Fruit fly (Drosophila melanogaster) whole organism, prepupa: ENCODE results near the gene Dhdds.

Source experiments
- Blimp-1 ChIP-seq: fragments of 200-800 bp; sonication (Bioruptor generic); optimal IDR thresholded peaks from 3 replicates; lab custom pipeline; 2017; ENCODE audit warnings: missing biosample characterization, missing genetic modification characterization, mild to moderate bottlenecking, moderate library complexity, missing genetic modification reagents
- CG11294 ChIP-seq: fragments of 200-800 bp; sonication (Bioruptor generic); IDR thresholded peaks from 2 replicates; pipeline ENCODE4 v1.3.6; 2022; ENCODE audit warnings: missing biosample characterization, missing genetic modification characterization
- CG11762 ChIP-seq: fragments of 200-800 bp; sonication (Bioruptor generic); optimal IDR thresholded peaks from 3 replicates; lab custom pipeline; 2016; ENCODE audit warnings: missing biosample characterization, missing genetic modification characterization; ENCODE audit not compliant: insufficient read depth
- CG11902 ChIP-seq: fragments of 200-800 bp; sonication (Bioruptor generic); optimal IDR thresholded peaks from 3 replicates; lab custom pipeline; 2016; ENCODE audit warnings: missing biosample characterization, missing genetic modification characterization
- CG1621 ChIP-seq: fragments of 200-800 bp; sonication (Bioruptor generic); optimal IDR thresholded peaks from 3 replicates; lab custom pipeline; 2018; ENCODE audit warnings: missing biosample characterization, mild to moderate bottlenecking, missing genetic modification characterization
- CG16779 ChIP-seq: fragments of 200-800 bp; sonication (Bioruptor generic); optimal IDR thresholded peaks from 3 replicates; lab custom pipeline; 2017; ENCODE audit warnings: missing biosample characterization, mild to moderate bottlenecking, missing genetic modification characterization
- CG3032 ChIP-seq: fragments of 200-800 bp; optimal IDR thresholded peaks from 2 replicates; lab custom pipeline; 2019; ENCODE audit warnings: missing biosample characterization, mild to moderate bottlenecking, missing genetic modification characterization, moderate library complexity
- CG31627 ChIP-seq: fragments of 200-800 bp; sonication (Bioruptor generic); optimal IDR thresholded peaks from 3 replicates; lab custom pipeline; 2016; ENCODE audit warnings: missing biosample characterization, missing genetic modification characterization
- CG32006 ChIP-seq: fragments of 200-800 bp; sonication (Bioruptor generic); optimal IDR thresholded peaks from 3 replicates; lab custom pipeline; 2017; ENCODE audit warnings: missing biosample characterization, mild to moderate bottlenecking, missing genetic modification characterization
- CG34406 ChIP-seq: fragments of 200-800 bp; sonication (Bioruptor generic); optimal IDR thresholded peaks from 3 replicates; lab custom pipeline; 2016; ENCODE audit warnings: missing biosample characterization, missing genetic modification characterization
- CG3919 ChIP-seq: fragments of 200-800 bp; sonication (Bioruptor generic); optimal IDR thresholded peaks from 3 replicates; lab custom pipeline; 2016; ENCODE audit warnings: missing biosample characterization, missing genetic modification characterization
- CG4318 ChIP-seq: fragments of 200-800 bp; sonication (Bioruptor generic); optimal IDR thresholded peaks from 3 replicates; lab custom pipeline; 2017; ENCODE audit warnings: missing biosample characterization, mild to moderate bottlenecking, missing genetic modification characterization
- CG6163 ChIP-seq: fragments of 200-800 bp; sonication (Bioruptor generic); IDR thresholded peaks from 3 replicates; pipeline ENCODE4 v1.3.6; 2022; ENCODE audit warnings: missing biosample characterization, missing genetic modification characterization
- CG6276 ChIP-seq: fragments of 200-800 bp; sonication (Bioruptor generic); optimal IDR thresholded peaks from 2 replicates; lab custom pipeline; 2017; ENCODE audit warnings: missing biosample characterization, mild to moderate bottlenecking, missing genetic modification characterization
- CG6808 ChIP-seq: fragments of 200-800 bp; sonication (Bioruptor generic); optimal IDR thresholded peaks from 3 replicates; lab custom pipeline; 2017; ENCODE audit warnings: missing biosample characterization, missing genetic modification characterization, mild to moderate bottlenecking, moderate library complexity, missing genetic modification reagents
- CG6854 ChIP-seq: fragments of 200-800 bp; sonication (Bioruptor generic); optimal IDR thresholded peaks from 2 replicates; lab custom pipeline; 2017; ENCODE audit warnings: missing biosample characterization, mild to moderate bottlenecking, missing genetic modification characterization
- CG7368 ChIP-seq: fragments of 200-800 bp; sonication (Bioruptor generic); optimal IDR thresholded peaks from 3 replicates; lab custom pipeline; 2016; ENCODE audit warnings: missing biosample characterization, missing genetic modification characterization
- CG8119 ChIP-seq: fragments of 200-800 bp; sonication (Bioruptor generic); IDR thresholded peaks from 3 replicates; pipeline ENCODE4 v1.3.6; 2022; ENCODE audit warnings: missing biosample characterization, missing genetic modification characterization
- CG8319 ChIP-seq: fragments of 200-800 bp; sonication (Bioruptor generic); optimal IDR thresholded peaks from 3 replicates; lab custom pipeline; 2016; ENCODE audit warnings: missing biosample characterization, missing genetic modification characterization
- CG8632 ChIP-seq: fragments of 200-800 bp; sonication (Bioruptor generic); optimal IDR thresholded peaks from 3 replicates; lab custom pipeline; 2016; ENCODE audit warnings: missing biosample characterization, missing genetic modification characterization
- CG9139 ChIP-seq: fragments of 200-800 bp; sonication (Bioruptor generic); optimal IDR thresholded peaks from 3 replicates; lab custom pipeline; 2017; ENCODE audit warnings: missing biosample characterization, mild to moderate bottlenecking, missing genetic modification characterization
- Eip75B ChIP-seq: fragments of 200-800 bp; sonication (Bioruptor generic); optimal IDR thresholded peaks from 3 replicates; lab custom pipeline; 2016; ENCODE audit warnings: missing biosample characterization, missing genetic modification characterization
- Eip93F ChIP-seq: fragments of 200-800 bp; sonication (Bioruptor generic); optimal IDR thresholded peaks from 2 replicates; lab custom pipeline; 2016; ENCODE audit warnings: missing biosample characterization, mild to moderate bottlenecking, missing genetic modification characterization
- Ets21C ChIP-seq: fragments of 200-800 bp; sonication (Bioruptor generic); optimal IDR thresholded peaks from 3 replicates; lab custom pipeline; 2016; ENCODE audit warnings: missing biosample characterization, missing genetic modification characterization
- Ets96B ChIP-seq: fragments of 200-800 bp; optimal IDR thresholded peaks from 2 replicates; lab custom pipeline; 2019; ENCODE audit warnings: missing biosample characterization, mild to moderate bottlenecking, missing genetic modification characterization, moderate library complexity
- Gug ChIP-seq: fragments of 200-800 bp; sonication (Bioruptor generic); IDR thresholded peaks from 2 replicates; pipeline ENCODE4 v1.3.6; 2022; ENCODE audit warnings: missing biosample characterization, missing genetic modification characterization
- Hr38 ChIP-seq: sonication (Bioruptor generic); optimal IDR thresholded peaks from 2 replicates; lab custom pipeline; 2016; ENCODE audit warnings: missing biosample characterization, missing genetic modification characterization
- Hr39 ChIP-seq: fragments of 200-800 bp; sonication (Bioruptor generic); optimal IDR thresholded peaks from 2 replicates; lab custom pipeline; 2016; ENCODE audit warnings: missing biosample characterization, missing genetic modification characterization
- Hr4 ChIP-seq: fragments of 200-800 bp; sonication (Bioruptor generic); optimal IDR thresholded peaks from 3 replicates; lab custom pipeline; 2016; ENCODE audit warnings: missing biosample characterization, missing genetic modification characterization
- Lpt ChIP-seq: fragments of 200-800 bp; sonication (Bioruptor generic); optimal IDR thresholded peaks from 3 replicates; lab custom pipeline; 2016; ENCODE audit warnings: missing biosample characterization, missing genetic modification characterization
- Met ChIP-seq: fragments of 200-800 bp; sonication (Bioruptor generic); optimal IDR thresholded peaks from 3 replicates; lab custom pipeline; 2016; ENCODE audit warnings: missing biosample characterization, missing genetic modification characterization
- OdsH ChIP-seq: fragments of 200-800 bp; sonication (Bioruptor generic); optimal IDR thresholded peaks from 3 replicates; lab custom pipeline; 2016; ENCODE audit warnings: missing biosample characterization, missing genetic modification characterization
- Smox ChIP-seq: fragments of 200-800 bp; sonication (Bioruptor generic); optimal IDR thresholded peaks from 3 replicates; lab custom pipeline; 2016; ENCODE audit warnings: missing biosample characterization, missing genetic modification characterization
- Sox102F ChIP-seq: fragments of 200-800 bp; sonication (Bioruptor generic); optimal IDR thresholded peaks from 2 replicates; lab custom pipeline; 2016; ENCODE audit warnings: missing biosample characterization, mild to moderate bottlenecking, missing genetic modification characterization
- Sox14 ChIP-seq: fragments of 200-800 bp; sonication (Bioruptor generic); optimal IDR thresholded peaks from 3 replicates; lab custom pipeline; 2016; ENCODE audit warnings: missing biosample characterization, missing genetic modification characterization
- Sox15 ChIP-seq: fragments of 200-800 bp; sonication (Bioruptor generic); optimal IDR thresholded peaks from 3 replicates; lab custom pipeline; 2016; ENCODE audit warnings: missing biosample characterization, missing genetic modification characterization
- achi ChIP-seq: fragments of 200-800 bp; sonication (Bioruptor generic); optimal IDR thresholded peaks from 3 replicates; lab custom pipeline; 2016; ENCODE audit warnings: missing biosample characterization, missing genetic modification characterization
- acj6 ChIP-seq: fragments of 200-800 bp; sonication (Bioruptor generic); optimal IDR thresholded peaks from 3 replicates; lab custom pipeline; 2016; ENCODE audit warnings: missing biosample characterization, missing genetic modification characterization
- cyc ChIP-seq: fragments of 200-800 bp; sonication (Bioruptor generic); optimal IDR thresholded peaks from 3 replicates; lab custom pipeline; 2016; ENCODE audit warnings: missing biosample characterization, missing genetic modification characterization
- dsx ChIP-seq: fragments of 200-800 bp; optimal IDR thresholded peaks from 3 replicates; lab custom pipeline; 2019; ENCODE audit warnings: missing biosample characterization, mild to moderate bottlenecking, missing genetic modification characterization, moderate library complexity; ENCODE audit not compliant: poor library complexity, severe bottlenecking
- eg ChIP-seq: fragments of 200-800 bp; sonication (Bioruptor generic); IDR thresholded peaks from 3 replicates; pipeline ENCODE4 v1.3.6; 2022; ENCODE audit warnings: missing biosample characterization, missing genetic modification characterization
- fd59A ChIP-seq: fragments of 200-800 bp; sonication (Bioruptor generic); optimal IDR thresholded peaks from 2 replicates; lab custom pipeline; 2017; ENCODE audit warnings: missing biosample characterization, mild to moderate bottlenecking, missing genetic modification characterization, missing genetic modification reagents
- fd85E ChIP-seq: fragments of 200-800 bp; sonication (Bioruptor generic); optimal IDR thresholded peaks from 3 replicates; lab custom pipeline; 2016; ENCODE audit warnings: missing biosample characterization, missing genetic modification characterization
- fkh ChIP-seq: fragments of 200-800 bp; sonication (Bioruptor generic); optimal IDR thresholded peaks from 3 replicates; lab custom pipeline; 2017; ENCODE audit warnings: missing biosample characterization, mild to moderate bottlenecking, missing genetic modification characterization, moderate library complexity
- lz ChIP-seq: fragments of 200-800 bp; sonication (Bioruptor generic); optimal IDR thresholded peaks from 3 replicates; lab custom pipeline; 2016; ENCODE audit warnings: missing biosample characterization, missing genetic modification characterization
- net ChIP-seq: fragments of 200-800 bp; sonication (Bioruptor generic); optimal IDR thresholded peaks from 3 replicates; lab custom pipeline; 2016; ENCODE audit warnings: missing biosample characterization, missing genetic modification characterization
- pdm3 ChIP-seq: fragments of 200-800 bp; sonication (Bioruptor generic); optimal IDR thresholded peaks from 3 replicates; lab custom pipeline; 2016; ENCODE audit warnings: missing biosample characterization, missing genetic modification characterization
- salr ChIP-seq, 2 experiments: fragments of 200-800 bp; sonication (Bioruptor generic); optimal IDR thresholded peaks; 3 replicates each; lab custom pipeline; 2016 to 2018; ENCODE audit warnings: missing biosample characterization in 2 of 2, missing genetic modification characterization in 2 of 2, mild to moderate bottlenecking in 1 of 2
- ss ChIP-seq, 2 experiments: fragments of 200-800 bp; sonication (Bioruptor generic); optimal IDR thresholded peaks; 2 replicates in 1 of 2; 3 replicates in 1 of 2; lab custom pipeline; 2017 to 2018; ENCODE audit warnings: mild to moderate bottlenecking in 2 of 2, missing biosample characterization in 2 of 2, missing genetic modification characterization in 2 of 2, moderate library complexity in 1 of 2

Gene Dhdds

DNA sequence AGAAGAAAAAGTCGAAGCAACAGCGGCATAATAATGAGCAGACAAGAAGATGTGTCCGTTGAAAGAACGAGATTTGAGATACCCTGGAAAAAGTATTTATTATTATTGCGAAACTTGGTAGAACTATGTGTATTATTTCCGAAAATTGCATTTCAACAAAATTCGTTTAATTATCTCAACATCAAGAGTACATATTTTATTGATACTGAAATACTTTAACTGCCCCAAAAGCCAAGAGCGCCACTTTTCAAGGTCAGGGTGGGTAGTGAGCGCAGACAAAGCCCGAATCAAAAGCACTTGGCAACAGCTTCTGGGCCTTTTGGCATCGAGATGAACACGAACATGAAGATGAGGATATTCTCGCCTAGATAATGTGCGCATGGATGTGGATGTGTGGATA lies 46.1 kb upstream of the Dhdds start (continued):
- TF ChIP-seq Blimp-1 (GFP tag; lab: Kevin White, UChicago) (no peak), CG9139 (GFP tag; lab: Kevin White, UChicago) (no peak), Sox14 (GFP tag; lab: Kevin White, UChicago) (peak; percentile 49), CG7368 (GFP tag; lab: Kevin White, UChicago) (no peak), Sox15 (GFP tag; lab: Kevin White, UChicago) (no peak), CG6808 (GFP tag; lab: Kevin White, UChicago) (peak; percentile 25), Met (GFP tag; lab: Kevin White, UChicago) (no peak)

DNA sequence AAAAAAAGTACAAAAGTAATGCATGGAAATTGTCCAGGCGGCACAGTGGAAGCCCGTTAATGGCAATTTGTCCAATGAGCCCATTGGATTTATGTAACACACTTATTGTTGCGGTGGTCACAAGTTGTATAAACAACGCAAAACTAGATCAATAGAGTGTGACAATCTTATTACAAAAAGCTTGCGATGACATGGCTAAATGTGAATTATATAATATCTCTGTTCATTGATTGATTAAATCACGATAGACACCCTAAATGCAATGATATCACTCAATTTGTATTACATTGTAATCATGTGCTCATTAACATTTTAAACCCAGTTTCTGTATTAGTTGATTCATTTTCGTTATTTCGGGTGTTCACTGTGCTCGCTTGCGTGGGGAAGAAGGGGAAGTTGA lies 44.9 kb upstream of the Dhdds start:
- TF ChIP-seq fd85E (no peak), Hr4 (GFP tag; lab: Kevin White, UChicago) (peak; percentile 59), CG6276 (peak; percentile 25), Lpt (GFP tag; lab: Kevin White, UChicago) (no peak), CG3919 (GFP tag; lab: Kevin White, UChicago) (peak; percentile 16), Smox (GFP tag; lab: Kevin White, UChicago) (peak; percentile 19), Ets96B (tag; lab: Kevin White, UChicago) (peak; percentile 6), CG8319 (GFP tag; lab: Kevin White, UChicago) (no peak), eg (GFP tag; lab: Robert Waterston, UW) (no peak), CG3032 (tag; lab: Kevin White, UChicago) (peak; percentile 26), Hr39 (GFP tag; lab: Kevin White, UChicago) (peak; percentile 52), CG11762 (GFP tag; lab: Kevin White, UChicago) (peak; percentile 11), OdsH (peak; percentile 30), CG1621 (tag; lab: Kevin White, UChicago) (no peak), CG31627 (GFP tag; lab: Kevin White, UChicago) (peak; percentile 48), CG8632 (GFP tag; lab: Kevin White, UChicago) (peak; percentile 38), Eip75B (peak; percentile 41), CG9139 (GFP tag; lab: Kevin White, UChicago) (no peak), CG11902 (GFP tag; lab: Kevin White, UChicago) (peak; percentile 19), Eip93F (GFP tag; lab: Kevin White, UChicago) (no peak), CG32006 (peak; percentile 72), ss (GFP tag; optimal IDR thresholded peaks at IDR 0.05; lab: Kevin White, UChicago) (peak in 1 of 2 experiments; percentile 15), pdm3 (peak; percentile 32), CG16779 (no peak), Ets21C (peak; percentile 24), salr (GFP tag; optimal IDR thresholded peaks at IDR 0.05; lab: Kevin White, UChicago) (peak in 1 of 2 experiments; percentile 9), Met (GFP tag; lab: Kevin White, UChicago) (peak; percentile 55), Gug (GFP tag; lab: Robert Waterston, UW) (no peak), CG8119 (GFP tag; lab: Robert Waterston, UW) (no peak), CG4318 (GFP tag; lab: Kevin White, UChicago) (peak; percentile 30), CG11294 (no peak), fd59A (GFP tag; lab: Kevin White, UChicago) (peak; percentile 28), Sox15 (GFP tag; lab: Kevin White, UChicago) (peak; percentile 14), CG6854 (GFP tag; lab: Kevin White, UChicago) (no peak), acj6 (GFP tag; lab: Kevin White, UChicago) (peak; percentile 31), Hr38 (no peak), net (GFP tag; lab: Kevin White, UChicago) (no peak), CG6163 (0 out of 3 replicates have a peak, but pooled peaks have one; percentile 40), CG34406 (GFP tag; lab: Kevin White, UChicago) (peak; percentile 27), achi (GFP tag; lab: Kevin White, UChicago) (peak; percentile 51), fkh (GFP tag; lab: Kevin White, UChicago) (no peak), Sox14 (GFP tag; lab: Kevin White, UChicago) (peak; percentile 33), lz (GFP tag; lab: Kevin White, UChicago) (peak; percentile 52), dsx (no peak), cyc (GFP tag; lab: Kevin White, UChicago) (peak; percentile 28), Sox102F (peak; percentile 43)
